Fruit fly (Drosophila melanogaster) whole organism, embryonic: ENCODE data around the gene CG43998.
A peak's percentile ranks its signal among the peaks of the same experiment; 100 is the strongest.

Experiments
- Awh ChIP-seq: fragments of 200-800 bp; sonication (Bioruptor generic); IDR thresholded peaks from 2 replicates; pipeline ENCODE4, ENCODE4 v1.3.6; 2022; ENCODE audit warnings: missing biosample characterization, missing genetic modification characterization
- CG10543 ChIP-seq: fragments of 200-800 bp; sonication (Bioruptor generic); optimal IDR thresholded peaks from 3 replicates; lab custom pipeline; 2017; ENCODE audit warnings: missing biosample characterization, mild to moderate bottlenecking, missing genetic modification characterization, moderate library complexity
- CG10959 ChIP-seq: fragments of 200-800 bp; sonication (Bioruptor generic); IDR thresholded peaks from 2 replicates; pipeline ENCODE4 v1.3.6; 2022; ENCODE audit warnings: missing biosample characterization, missing genetic modification characterization
- CG11398 ChIP-seq: fragments of 200-800 bp; sonication (Bioruptor generic); optimal IDR thresholded peaks from 2 replicates; lab custom pipeline; 2016; ENCODE audit warnings: missing biosample characterization, missing genetic modification characterization
- CG11695 ChIP-seq: fragments of 200-800 bp; sonication (Bioruptor generic); IDR thresholded peaks from 3 replicates; pipeline ENCODE4 v1.3.6; 2022; ENCODE audit warnings: missing biosample characterization, missing genetic modification characterization
- CG12071 ChIP-seq: fragments of 200-800 bp; sonication (Bioruptor generic); optimal IDR thresholded peaks from 3 replicates; lab custom pipeline; 2018; ENCODE audit warnings: missing biosample characterization, mild to moderate bottlenecking, missing genetic modification characterization
- CG12299 ChIP-seq: fragments of 200-800 bp; sonication (Bioruptor generic); optimal IDR thresholded peaks from 2 replicates; lab custom pipeline; 2018; ENCODE audit warnings: missing biosample characterization, mild to moderate bottlenecking, missing genetic modification characterization
- CG1233 ChIP-seq: fragments of 200-800 bp; sonication (Bioruptor generic); optimal IDR thresholded peaks from 4 replicates; lab custom pipeline; 2018; ENCODE audit warnings: missing biosample characterization, mild to moderate bottlenecking, missing genetic modification characterization
- CG12769 ChIP-seq: fragments of 200-800 bp; sonication (Bioruptor generic); optimal IDR thresholded peaks from 2 replicates; lab custom pipeline; 2019; ENCODE audit warnings: missing biosample characterization, mild to moderate bottlenecking, missing genetic modification characterization, moderate library complexity
- CG1603 ChIP-seq: fragments of 200-800 bp; sonication (Bioruptor generic); optimal IDR thresholded peaks from 2 replicates; lab custom pipeline; 2019; ENCODE audit warnings: missing biosample characterization, mild to moderate bottlenecking, missing genetic modification characterization, moderate library complexity
- CG17802 ChIP-seq: fragments of 200-800 bp; sonication (Bioruptor generic); optimal IDR thresholded peaks from 2 replicates; lab custom pipeline; 2018; ENCODE audit warnings: missing biosample characterization, mild to moderate bottlenecking, missing genetic modification characterization, moderate library complexity
- CG18599 ChIP-seq: fragments of 200-800 bp; sonication (Bioruptor generic); optimal IDR thresholded peaks from 3 replicates; lab custom pipeline; 2017; ENCODE audit warnings: missing biosample characterization, missing genetic modification characterization, mild to moderate bottlenecking, moderate library complexity, missing genetic modification reagents
- CG30020 ChIP-seq: fragments of 200-800 bp; optimal IDR thresholded peaks from 2 replicates; lab custom pipeline; 2019; ENCODE audit warnings: missing biosample characterization, mild to moderate bottlenecking, missing genetic modification characterization, moderate library complexity
- CG3065 ChIP-seq: fragments of 200-800 bp; sonication (Bioruptor generic); optimal IDR thresholded peaks from 2 replicates; lab custom pipeline; 2016; ENCODE audit warnings: missing biosample characterization, missing genetic modification characterization
- CG32767 ChIP-seq: fragments of 200-800 bp; sonication (Bioruptor generic); IDR thresholded peaks from 2 replicates; pipeline ENCODE4 v1.3.6; 2022; ENCODE audit warnings: missing biosample characterization, missing genetic modification characterization
- CG3281 ChIP-seq: fragments of 200-800 bp; sonication (Bioruptor generic); optimal IDR thresholded peaks from 3 replicates; lab custom pipeline; 2017; ENCODE audit warnings: missing biosample characterization, mild to moderate bottlenecking, missing genetic modification characterization
- CG34376 ChIP-seq: fragments of 200-800 bp; sonication (Bioruptor generic); optimal IDR thresholded peaks from 2 replicates; lab custom pipeline; 2018; ENCODE audit warnings: missing biosample characterization, mild to moderate bottlenecking, missing genetic modification characterization
- CG6689 ChIP-seq: fragments of 200-800 bp; sonication (Bioruptor generic); IDR thresholded peaks from 2 replicates; pipeline ENCODE4 v1.3.6; 2022; ENCODE audit warnings: missing biosample characterization, missing genetic modification characterization
- CG7372 ChIP-seq: fragments of 200-800 bp; sonication (Bioruptor generic); IDR thresholded peaks from 2 replicates; pipeline ENCODE4 v1.3.6; 2022; ENCODE audit warnings: missing biosample characterization, missing genetic modification characterization
- CG8290 ChIP-seq, 3 experiments: fragments of 200-800 bp; sonication (Bioruptor generic); optimal IDR thresholded peaks; 2 replicates each; lab custom pipeline; 2016 to 2019; ENCODE audit warnings: missing biosample characterization in 3 of 3, missing genetic modification characterization in 3 of 3, mild to moderate bottlenecking in 2 of 3, moderate library complexity in 1 of 3
- CG8765 ChIP-seq: fragments of 200-800 bp; sonication (Bioruptor generic); IDR thresholded peaks from 2 replicates; pipeline ENCODE4 v1.3.6; 2022; ENCODE audit warnings: missing biosample characterization, missing genetic modification characterization
- Dbx ChIP-seq: fragments of 200-800 bp; sonication (Bioruptor generic); IDR thresholded peaks from 3 replicates; pipeline ENCODE4 v1.3.6; 2022; ENCODE audit warnings: missing biosample characterization, missing genetic modification characterization
- Dp ChIP-seq: fragments of 200-800 bp; sonication (Bioruptor generic); optimal IDR thresholded peaks from 2 replicates; lab custom pipeline; 2018; ENCODE audit warnings: missing biosample characterization, mild to moderate bottlenecking, missing genetic modification characterization, moderate library complexity
- Drgx ChIP-seq: fragments of 200-800 bp; sonication (Bioruptor generic); IDR thresholded peaks from 2 replicates; pipeline ENCODE4 v1.3.6; 2022; ENCODE audit warnings: missing biosample characterization, missing genetic modification characterization
- Ets65A ChIP-seq: fragments of 200-800 bp; sonication (Bioruptor generic); peaks from one replicate; lab custom pipeline; 2016; ENCODE audit warnings: missing biosample characterization, missing genetic modification characterization
- Fer1 ChIP-seq: fragments of 200-800 bp; sonication (Bioruptor generic); optimal IDR thresholded peaks from 2 replicates; lab custom pipeline; 2017; ENCODE audit warnings: missing biosample characterization, mild to moderate bottlenecking, missing genetic modification characterization
- HHEX ChIP-seq: fragments of 200-800 bp; sonication (Bioruptor generic); optimal IDR thresholded peaks from 3 replicates; lab custom pipeline; 2017; ENCODE audit warnings: missing biosample characterization, mild to moderate bottlenecking, missing genetic modification characterization, missing genetic modification reagents
- HLHmδ ChIP-seq: fragments of 200-800 bp; sonication (Bioruptor generic); optimal IDR thresholded peaks from 2 replicates; lab custom pipeline; 2018; ENCODE audit warnings: missing biosample characterization, mild to moderate bottlenecking, missing genetic modification characterization, moderate library complexity
- HmgZ ChIP-seq: fragments of 200-800 bp; sonication (Bioruptor generic); optimal IDR thresholded peaks from 2 replicates; lab custom pipeline; 2018; ENCODE audit warnings: missing biosample characterization, mild to moderate bottlenecking, missing genetic modification characterization
- Hmr ChIP-seq: fragments of 200-800 bp; sonication (Bioruptor generic); optimal IDR thresholded peaks from 3 replicates; lab custom pipeline; 2017; ENCODE audit warnings: mild to moderate bottlenecking, missing biosample characterization, missing genetic modification reagents, missing genetic modification characterization
- Hr51 ChIP-seq, 2 experiments: fragments of 200-800 bp; sonication (Bioruptor generic); optimal IDR thresholded peaks; 2 replicates in 1 of 2; 3 replicates in 1 of 2; lab custom pipeline; 2016 to 2018; ENCODE audit warnings: missing biosample characterization in 2 of 2, missing genetic modification characterization in 2 of 2, mild to moderate bottlenecking in 1 of 2, moderate library complexity in 1 of 2
- Lhr ChIP-seq: fragments of 200-800 bp; sonication (Bioruptor generic); optimal IDR thresholded peaks from 3 replicates; lab custom pipeline; 2017; ENCODE audit warnings: mild to moderate bottlenecking, missing biosample characterization, missing genetic modification reagents, missing genetic modification characterization
- MESR4 ChIP-seq: fragments of 200-800 bp; sonication (Bioruptor generic); optimal IDR thresholded peaks from 2 replicates; lab custom pipeline; 2018; ENCODE audit warnings: missing biosample characterization, mild to moderate bottlenecking, missing genetic modification characterization, moderate library complexity
- MTF-1 ChIP-seq: fragments of 200-800 bp; sonication (Bioruptor generic); optimal IDR thresholded peaks from 2 replicates; lab custom pipeline; 2018; ENCODE audit warnings: missing biosample characterization, mild to moderate bottlenecking, missing genetic modification characterization, borderline replicate concordance
- Nf-YA ChIP-seq: fragments of 200-800 bp; sonication (Bioruptor generic); IDR thresholded peaks from 2 replicates; pipeline ENCODE4 v1.3.6; 2022; ENCODE audit warnings: missing biosample characterization, missing genetic modification characterization
- Opbp ChIP-seq: fragments of 200-800 bp; sonication (Bioruptor generic); IDR thresholded peaks from 3 replicates; pipeline ENCODE4 v1.3.6; 2022; ENCODE audit warnings: missing biosample characterization, missing genetic modification characterization; ENCODE audit not compliant: partially characterized antibody
- Sry-δ ChIP-seq: fragments of 200-800 bp; sonication (Bioruptor generic); optimal IDR thresholded peaks from 2 replicates; lab custom pipeline; 2016; ENCODE audit warnings: missing biosample characterization, missing genetic modification characterization
- Ssrp ChIP-seq: fragments of 200-800 bp; sonication (Bioruptor generic); optimal IDR thresholded peaks from 2 replicates; lab custom pipeline; 2018; ENCODE audit warnings: missing biosample characterization, mild to moderate bottlenecking, missing genetic modification characterization, moderate library complexity
- YL-1 ChIP-seq: fragments of 200-800 bp; sonication (Bioruptor generic); optimal IDR thresholded peaks from 3 replicates; lab custom pipeline; 2017; ENCODE audit warnings: missing biosample characterization, mild to moderate bottlenecking, missing genetic modification characterization
- ab ChIP-seq: fragments of 200-800 bp; sonication (Bioruptor generic); optimal IDR thresholded peaks from 2 replicates; lab custom pipeline; 2016; ENCODE audit warnings: missing biosample characterization, missing genetic modification characterization
- cg ChIP-seq: fragments of 200-800 bp; sonication (Bioruptor generic); optimal IDR thresholded peaks from 3 replicates; lab custom pipeline; 2019; ENCODE audit warnings: missing biosample characterization, mild to moderate bottlenecking, missing genetic modification characterization, moderate library complexity
- chinmo ChIP-seq: fragments of 200-800 bp; sonication (Bioruptor generic); IDR thresholded peaks from 4 replicates; pipeline ENCODE4 v1.3.6; 2022; ENCODE audit warnings: missing biosample characterization, missing genetic modification characterization; ENCODE audit not compliant: partially characterized antibody
- lmd ChIP-seq: fragments of 200-800 bp; sonication (Bioruptor generic); IDR thresholded peaks from 2 replicates; pipeline ENCODE4 v1.3.6; 2022; ENCODE audit warnings: missing biosample characterization, missing genetic modification characterization
- otp ChIP-seq: fragments of 200-800 bp; sonication (Bioruptor generic); IDR thresholded peaks from 3 replicates; pipeline ENCODE4, ENCODE4 v1.3.6; 2022; ENCODE audit warnings: missing biosample characterization, missing genetic modification characterization
- peb ChIP-seq: fragments of 200-800 bp; sonication (Bioruptor generic); IDR thresholded peaks from 2 replicates; pipeline ENCODE4 v1.3.6; 2022; ENCODE audit warnings: missing biosample characterization, missing genetic modification characterization
- row ChIP-seq: fragments of 200-800 bp; sonication (Bioruptor generic); IDR thresholded peaks from 3 replicates; pipeline ENCODE4 v1.3.6; 2022; ENCODE audit warnings: missing biosample characterization, missing genetic modification characterization
- sens ChIP-seq: fragments of 200-800 bp; sonication (Bioruptor generic); peaks from one replicate; lab custom pipeline; 2016; ENCODE audit warnings: missing biosample characterization, missing genetic modification characterization
- sna ChIP-seq: fragments of 200-800 bp; sonication (Bioruptor generic); IDR thresholded peaks from 2 replicates; pipeline ENCODE4 v1.3.6; 2022; ENCODE audit warnings: missing biosample characterization, missing genetic modification characterization; ENCODE audit not compliant: partially characterized antibody
- sr ChIP-seq: fragments of 200-800 bp; sonication (Bioruptor generic); IDR thresholded peaks from 3 replicates; pipeline ENCODE4 v1.3.6; 2022; ENCODE audit warnings: missing biosample characterization, missing genetic modification characterization

The CG43998 gene

DNA sequence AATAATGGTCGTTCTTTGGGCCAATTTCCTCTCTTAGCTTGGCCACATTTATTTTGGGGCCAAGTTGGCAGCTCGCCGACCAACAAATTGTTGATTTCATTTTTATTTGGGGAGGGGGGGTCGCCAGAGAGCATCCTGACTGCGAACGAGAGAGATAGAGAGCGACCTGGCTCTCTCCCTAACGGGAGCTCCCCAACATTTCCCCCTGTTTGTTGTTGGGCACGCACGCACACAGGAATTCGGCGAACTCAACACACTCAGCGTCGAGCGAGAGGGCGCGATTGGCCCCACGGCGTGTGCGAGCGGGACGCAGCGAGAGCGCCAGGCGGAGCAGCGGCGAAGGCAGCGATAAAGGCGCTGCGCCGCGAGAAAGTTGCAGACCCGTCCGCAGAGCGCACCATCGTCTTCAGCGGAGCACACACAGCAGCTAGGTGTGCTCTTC, 34.0 kb upstream of the CG43998 start, which contains the start of gene CG31140 (continued):
- TF ChIP-seq Ets65A (GFP tag; lab: Kevin White, UChicago): peak; percentile 74
- TF ChIP-seq Fer1 (GFP tag; lab: Kevin White, UChicago): peak; percentile 67
- no peak for TF ChIP-seq CG17802 (tag; lab: Kevin White, UChicago)
- peak; percentile 72; the same call in 1 of the 4 replicates for TF ChIP-seq chinmo
- no peak for TF ChIP-seq Awh (GFP tag; lab: Robert Waterston, UW)
- TF ChIP-seq Sry-δ (GFP tag; lab: Kevin White, UChicago): no peak
- TF ChIP-seq CG1603 (tag; lab: Kevin White, UChicago): no peak
- TF ChIP-seq MTF-1 (GFP tag; lab: Kevin White, UChicago): peak; percentile 1
- no peak for TF ChIP-seq CG7372 (GFP tag; lab: Robert Waterston, UW)
- no peak for TF ChIP-seq HHEX (GFP tag; lab: Kevin White, UChicago)
- TF ChIP-seq YL-1: peak; percentile 23
- peak; percentile 28 for TF ChIP-seq Dp
- TF ChIP-seq sens (GFP tag; lab: Kevin White, UChicago): no peak
- TF ChIP-seq CG18599: peak; percentile 49
- no peak for TF ChIP-seq peb
- TF ChIP-seq MESR4 (GFP tag; lab: Kevin White, UChicago): peak; percentile 12
- TF ChIP-seq CG10543 (GFP tag; lab: Kevin White, UChicago): peak; percentile 73
- peak; percentile 55 for TF ChIP-seq HLHmδ (GFP tag; lab: Kevin White, UChicago)
- TF ChIP-seq CG34376 (GFP tag; lab: Kevin White, UChicago): peak; percentile 58
- 0 out of 3 replicates have a peak, but pooled peaks have one; percentile 16 for TF ChIP-seq Opbp (GFP tag; lab: Robert Waterston, UW)
- TF ChIP-seq CG8765: no peak
- TF ChIP-seq lmd (GFP tag; lab: Robert Waterston, UW): no peak
- no peak for TF ChIP-seq CG12299 (tag; lab: Kevin White, UChicago)
- no peak for TF ChIP-seq CG10959 (GFP tag; lab: Robert Waterston, UW)
- no peak for TF ChIP-seq ab (GFP tag; lab: Kevin White, UChicago)
- TF ChIP-seq CG30020 (tag; lab: Kevin White, UChicago): no peak
- 0 out of 3 replicates have a peak, but pooled peaks have one; percentile 23 for TF ChIP-seq Dbx (GFP tag; lab: Robert Waterston, UW)
- no peak for TF ChIP-seq CG11398 (GFP tag; lab: Kevin White, UChicago)
- TF ChIP-seq row (GFP tag; lab: Robert Waterston, UW): peak; percentile 24; the same call in 1 of the 3 replicates
- TF ChIP-seq Hr51 (GFP tag; optimal IDR thresholded peaks at IDR 0.05; lab: Kevin White, UChicago): no peak
- TF ChIP-seq Lhr (GFP tag; lab: Kevin White, UChicago): peak; percentile 7
- 0 out of 3 replicates have a peak, but pooled peaks have one; percentile 28 for TF ChIP-seq CG11695 (GFP tag; lab: Robert Waterston, UW)
- no peak for TF ChIP-seq Ssrp (tag; lab: Kevin White, UChicago)
- peak; percentile 6 for TF ChIP-seq CG3281
- peak; percentile 38; the same call in 1 of the 3 replicates for TF ChIP-seq sr (GFP tag; lab: Robert Waterston, UW)
- TF ChIP-seq Hmr: peak; percentile 38
- TF ChIP-seq HmgZ (tag; lab: Kevin White, UChicago): no peak
- 0 out of 3 replicates have a peak, but pooled peaks have one; percentile 21 for TF ChIP-seq otp
- peak; percentile 58 for TF ChIP-seq cg (GFP tag; lab: Kevin White, UChicago)
- peak; percentile 71; the same call in 1 of the 2 replicates for TF ChIP-seq CG32767 (GFP tag; lab: Robert Waterston, UW)
- 0 out of 2 replicates have a peak, but pooled peaks have one; percentile 14 for TF ChIP-seq Drgx (GFP tag; lab: Robert Waterston, UW)
- TF ChIP-seq CG8290 (GFP tag; optimal IDR thresholded peaks at IDR 0.05; lab: Kevin White, UChicago): peak; percentile 36
- peak; percentile 50 to 64 for TF ChIP-seq CG8290 (tag; optimal IDR thresholded peaks at IDR 0.05; lab: Kevin White, UChicago)
- TF ChIP-seq CG1233 (GFP tag; lab: Kevin White, UChicago): no peak
- no peak for TF ChIP-seq CG6689
- no peak for TF ChIP-seq CG3065
- TF ChIP-seq sna: 0 out of 2 replicates have a peak, but pooled peaks have one; percentile 13
- peak; percentile 63 for TF ChIP-seq CG12071 (GFP tag; lab: Kevin White, UChicago)
- peak; percentile 76 for TF ChIP-seq CG12769 (tag; lab: Kevin White, UChicago)
- no peak for TF ChIP-seq Nf-YA (GFP tag; lab: Robert Waterston, UW)
